Worm (Caenorhabditis elegans) whole organism, mixed stage, embryonic: Measurements from ENCODE around the gene C29E4.13.

Experiments
- M03D4.4 ChIP-seq: sonication (generic microtip); optimal IDR thresholded peaks from 2 replicates; lab custom pipeline; 2017; ENCODE audit warnings: mild to moderate bottlenecking, missing genetic modification characterization, missing compliant biosample characterization
- blmp-1 ChIP-seq: fragments of 150-350 bp; optimal IDR thresholded peaks from 2 replicates; lab custom pipeline; 2014; ENCODE audit warnings: missing biosample characterization, missing genetic modification characterization
- ceh-39 ChIP-seq: fragments of 150-350 bp; optimal IDR thresholded peaks from 2 replicates; lab custom pipeline; 2014; ENCODE audit warnings: missing biosample characterization, missing genetic modification characterization
- ceh-43 ChIP-seq: fragments of 200-800 bp; sonication (Bioruptor generic); optimal IDR thresholded peaks from 2 replicates; lab custom pipeline; 2018; ENCODE audit warnings: mild to moderate bottlenecking, missing genetic modification characterization, moderate library complexity, missing compliant biosample characterization
- ceh-83 ChIP-seq: fragments of 200-800 bp; sonication (Bioruptor generic); optimal IDR thresholded peaks from 2 replicates; lab custom pipeline; 2018; ENCODE audit warnings: mild to moderate bottlenecking, missing genetic modification characterization, missing compliant biosample characterization
- ces-1 ChIP-seq: fragments of 150-350 bp; optimal IDR thresholded peaks from 2 replicates; lab custom pipeline; 2014; ENCODE audit warnings: missing biosample characterization, missing genetic modification reagents, missing genetic modification characterization
- cnd-1 ChIP-seq: fragments of 200-800 bp; sonication (Bioruptor generic); optimal IDR thresholded peaks from 2 replicates; lab custom pipeline; 2018; ENCODE audit warnings: mild to moderate bottlenecking, missing genetic modification characterization, missing compliant biosample characterization
- drap-1 ChIP-seq: fragments of 200-800 bp; sonication (Bioruptor generic); optimal IDR thresholded peaks from 3 replicates; lab custom pipeline; 2018; ENCODE audit warnings: mild to moderate bottlenecking, missing genetic modification characterization, missing compliant biosample characterization
- elt-1 ChIP-seq: sonication (generic microtip); optimal IDR thresholded peaks from 2 replicates; lab custom pipeline; 2017; ENCODE audit warnings: missing genetic modification characterization, mild to moderate bottlenecking, missing compliant biosample characterization, antibody characterized with exemption, moderate library complexity, borderline replicate concordance; ENCODE audit not compliant: insufficient read depth
- elt-3 ChIP-seq: fragments of 150-350 bp; optimal IDR thresholded peaks from 2 replicates; lab custom pipeline; 2014; ENCODE audit warnings: missing biosample characterization, missing genetic modification characterization
- flh-1 ChIP-seq: fragments of 200-800 bp; sonication (Bioruptor generic); optimal IDR thresholded peaks from 2 replicates; lab custom pipeline; 2018; ENCODE audit warnings: mild to moderate bottlenecking, missing genetic modification characterization, moderate library complexity, missing compliant biosample characterization
- ham-2 ChIP-seq: fragments of 200-800 bp; sonication (Bioruptor generic); optimal IDR thresholded peaks from 2 replicates; lab custom pipeline; 2018; ENCODE audit warnings: mild to moderate bottlenecking, missing genetic modification characterization, missing compliant biosample characterization
- hlh-1 ChIP-seq: fragments of 150-350 bp; optimal IDR thresholded peaks from 2 replicates; lab custom pipeline; 2014; ENCODE audit warnings: missing biosample characterization, missing genetic modification reagents, missing genetic modification characterization
- lin-13 ChIP-seq: fragments of 150-350 bp; optimal IDR thresholded peaks from 2 replicates; lab custom pipeline; 2014; ENCODE audit warnings: missing biosample characterization, missing genetic modification characterization
- lsy-2 ChIP-seq: fragments of 150-350 bp; optimal IDR thresholded peaks from 2 replicates; lab custom pipeline; 2014; ENCODE audit warnings: missing biosample characterization, missing genetic modification characterization
- mab-5 ChIP-seq: fragments of 150-350 bp; optimal IDR thresholded peaks from 2 replicates; lab custom pipeline; 2014; ENCODE audit warnings: missing biosample characterization, missing genetic modification characterization
- mep-1 ChIP-seq: fragments of 150-350 bp; optimal IDR thresholded peaks from 2 replicates; lab custom pipeline; 2017; ENCODE audit warnings: missing biosample characterization, missing genetic modification reagents, missing genetic modification characterization, inconsistent platforms
- mls-2 ChIP-seq: sonication (generic microtip); optimal IDR thresholded peaks from 2 replicates; lab custom pipeline; 2016; ENCODE audit warnings: mild to moderate bottlenecking, missing genetic modification characterization, moderate library complexity, missing compliant biosample characterization
- nhr-12 ChIP-seq: fragments of 150-350 bp; optimal IDR thresholded peaks from 2 replicates; lab custom pipeline; 2014; ENCODE audit warnings: missing biosample characterization, missing genetic modification characterization
- nhr-2 ChIP-seq: fragments of 150-350 bp; optimal IDR thresholded peaks from 2 replicates; lab custom pipeline; 2014; ENCODE audit warnings: missing biosample characterization, missing genetic modification characterization
- nhr-237 ChIP-seq: fragments of 150-350 bp; optimal IDR thresholded peaks from 2 replicates; lab custom pipeline; 2014; ENCODE audit warnings: missing biosample characterization, missing genetic modification characterization
- nhr-28 ChIP-seq: fragments of 150-350 bp; optimal IDR thresholded peaks from 2 replicates; lab custom pipeline; 2014; ENCODE audit warnings: missing biosample characterization, missing genetic modification characterization
- nhr-76 ChIP-seq: sonication (generic microtip); optimal IDR thresholded peaks from 2 replicates; lab custom pipeline; 2017; ENCODE audit warnings: missing biosample characterization, missing genetic modification characterization
- sem-2 ChIP-seq: fragments of 200-800 bp; sonication (Bioruptor generic); optimal IDR thresholded peaks from 2 replicates; lab custom pipeline; 2018; ENCODE audit warnings: mild to moderate bottlenecking, missing genetic modification characterization, missing compliant biosample characterization
- sptf-1 ChIP-seq: sonication (generic microtip); optimal IDR thresholded peaks from 2 replicates; lab custom pipeline; 2017; ENCODE audit warnings: mild to moderate bottlenecking, missing genetic modification characterization, moderate library complexity, missing compliant biosample characterization
- tbx-8 ChIP-seq: fragments of 200-800 bp; sonication (Bioruptor generic); optimal IDR thresholded peaks from 2 replicates; lab custom pipeline; 2018; ENCODE audit warnings: mild to moderate bottlenecking, missing genetic modification characterization, moderate library complexity, missing compliant biosample characterization
- unc-120 ChIP-seq: sonication (generic microtip); optimal IDR thresholded peaks from 2 replicates; lab custom pipeline; 2017; ENCODE audit warnings: missing genetic modification characterization, missing compliant biosample characterization; ENCODE audit not compliant: poor library complexity, severe bottlenecking
- unc-62 ChIP-seq: fragments of 150-350 bp; optimal IDR thresholded peaks from 2 replicates; lab custom pipeline; 2014; ENCODE audit warnings: missing biosample characterization, missing genetic modification reagents, missing genetic modification characterization
- zip-8 ChIP-seq: fragments of 150-350 bp; optimal IDR thresholded peaks from 2 replicates; lab custom pipeline; 2014; ENCODE audit warnings: missing biosample characterization, missing genetic modification characterization

The C29E4.13 gene

ce11 chrIII:7917667-7918066, 10.8 kb downstream of the C29E4.13 start, which contains the start of gene gly-3:
TSS of gene gly-3 (minus strand) at chrIII:7917767.
- TF ChIP-seq ces-1 (GFP tag; lab: Kevin White, UChicago) (no peak), mep-1 (tag; lab: Kevin White, UChicago) (no peak), tbx-8 (GFP tag; lab: Kevin White, UChicago) (no peak), blmp-1 (no peak), ceh-39 (tag; lab: Kevin White, UChicago) (no peak), flh-1 (GFP tag; lab: Kevin White, UChicago) (no peak), elt-1 (no peak), mab-5 (tag; lab: Kevin White, UChicago) (no peak), unc-120 (no peak), nhr-76 (no peak), mls-2 (tag; lab: Kevin White, UChicago) (no peak), nhr-28 (tag; lab: Kevin White, UChicago) (no peak), ham-2 (GFP tag; lab: Kevin White, UChicago) (no peak), cnd-1 (tag; lab: Kevin White, UChicago) (no peak), ceh-43 (GFP tag; lab: Kevin White, UChicago) (no peak)

DNA sequence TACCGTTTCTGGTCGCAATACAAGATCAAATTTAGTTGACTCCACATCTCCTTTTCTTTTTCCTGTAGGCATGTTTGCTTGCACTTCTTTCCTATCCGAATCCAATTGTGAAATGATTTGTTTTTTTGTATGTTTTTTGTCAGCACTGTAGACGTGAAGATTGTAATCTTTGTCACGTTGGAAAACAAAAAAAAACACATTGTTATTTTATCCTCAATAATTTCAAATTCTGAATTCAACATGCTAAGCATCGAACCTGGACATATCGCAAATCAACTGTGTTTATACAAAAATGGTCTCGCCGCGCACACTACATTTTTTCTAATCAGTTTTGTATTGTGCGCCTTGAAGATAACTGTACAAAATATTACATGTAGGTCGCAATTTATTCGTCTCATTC, 15.0 kb downstream of the C29E4.13 start, which contains the start of gene ZK688.12:
Gene ZK688.12 (minus strand): TSS at position 101 of the 400 bp plus-strand sequence.
- no peak for TF ChIP-seq mls-2 (tag; lab: Kevin White, UChicago)
- TF ChIP-seq, all 35 proteins: peak for 0

- TF ChIP-seq cnd-1 (tag; lab: Kevin White, UChicago) = no peak
- peak; percentile 12 for TF ChIP-seq unc-62 (GFP tag; lab: Kevin White, UChicago)
- peak; percentile 61 for TF ChIP-seq ceh-39 (tag; lab: Kevin White, UChicago)
- TF ChIP-seq nhr-2 (tag; lab: Kevin White, UChicago) = peak; percentile 51
- no peak for TF ChIP-seq nhr-28 (tag; lab: Kevin White, UChicago)
Observed at ce11 chrIII:7911621-7912020, 16.9 kb downstream of the C29E4.13 start, which contains the start of gene ZK688.7. TSS of gene ZK688.7 (minus strand) at chrIII:7911634.

- TF ChIP-seq lin-13 (tag; lab: Kevin White, UChicago) = no peak
- no peak for TF ChIP-seq mab-5 (tag; lab: Kevin White, UChicago)
- no peak for TF ChIP-seq tbx-8 (GFP tag; lab: Kevin White, UChicago)
- no peak for TF ChIP-seq lsy-2 (tag; lab: Kevin White, UChicago)
- TF ChIP-seq elt-3 (tag; lab: Kevin White, UChicago) = no peak
- TF ChIP-seq cnd-1 (tag; lab: Kevin White, UChicago) = no peak
- TF ChIP-seq sptf-1 (tag; lab: Kevin White, UChicago) = no peak
- TF ChIP-seq ham-2 (GFP tag; lab: Kevin White, UChicago) = no peak
- TF ChIP-seq zip-8 (tag; lab: Kevin White, UChicago) = no peak
- no peak for TF ChIP-seq blmp-1
Observed at ce11 chrIII:7909263-7909662, 19.3 kb downstream of the C29E4.13 start, which contains the start of gene ZK688.1. TSS of gene ZK688.1 (plus strand) at chrIII:7909563.

DNA sequence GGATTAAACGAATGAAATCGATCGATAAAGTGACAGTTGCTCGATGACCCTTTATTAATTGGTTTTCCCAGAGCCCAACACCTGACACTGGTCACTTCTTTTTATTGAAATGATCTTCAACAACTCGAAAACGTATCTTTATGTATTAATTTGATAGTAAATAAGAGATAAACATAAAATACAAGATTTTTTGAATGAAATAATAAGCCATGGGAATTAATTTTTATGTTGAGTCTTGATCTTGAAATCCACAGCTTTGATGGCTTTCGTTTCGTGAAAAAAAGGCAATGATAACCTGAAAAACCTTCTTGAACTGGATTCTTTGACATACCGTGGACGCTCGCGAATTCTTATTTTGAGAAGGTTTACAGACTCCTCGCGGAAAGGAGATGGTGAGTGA, 21.0 kb downstream of the C29E4.13 start, which contains the start of gene pcp-5:
Gene pcp-5 (minus strand): TSS at position 101 of the 400 bp plus-strand sequence.
- peak; percentile 28 for TF ChIP-seq unc-62 (GFP tag; lab: Kevin White, UChicago)
- TF ChIP-seq nhr-12 (tag; lab: Kevin White, UChicago) = no peak
- TF ChIP-seq ceh-39 (tag; lab: Kevin White, UChicago) = peak; percentile 45
- TF ChIP-seq nhr-28 (tag; lab: Kevin White, UChicago) = no peak
- TF ChIP-seq nhr-237 = no peak
- TF ChIP-seq mls-2 (tag; lab: Kevin White, UChicago) = no peak
- peak; percentile 83 for TF ChIP-seq hlh-1
- no peak for TF ChIP-seq ham-2 (GFP tag; lab: Kevin White, UChicago)

DNA sequence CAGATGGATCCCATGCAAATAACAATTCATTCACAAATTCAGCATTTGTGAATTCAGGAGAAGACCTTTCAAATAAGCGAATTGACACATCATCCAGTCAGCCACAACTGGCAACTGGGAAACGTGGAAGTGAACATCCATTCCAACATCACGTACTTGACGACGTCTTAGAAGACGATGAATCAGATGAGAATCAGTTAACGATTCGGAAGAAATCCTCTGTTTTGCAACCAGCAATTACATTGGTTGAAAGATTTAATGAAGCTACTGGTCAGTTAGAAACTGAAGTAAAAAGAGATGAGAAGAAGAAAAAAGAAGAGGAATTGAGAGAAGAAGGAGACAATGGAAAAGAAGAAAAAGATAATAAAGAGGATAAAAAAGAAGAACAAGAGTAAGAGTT, 25.1 kb downstream of the C29E4.13 start:
- TF ChIP-seq ham-2 (GFP tag; lab: Kevin White, UChicago) (no peak), hlh-1 (no peak), nhr-28 (tag; lab: Kevin White, UChicago) (no peak), sem-2 (GFP tag; lab: Kevin White, UChicago) (no peak), cnd-1 (tag; lab: Kevin White, UChicago) (no peak)

DNA sequence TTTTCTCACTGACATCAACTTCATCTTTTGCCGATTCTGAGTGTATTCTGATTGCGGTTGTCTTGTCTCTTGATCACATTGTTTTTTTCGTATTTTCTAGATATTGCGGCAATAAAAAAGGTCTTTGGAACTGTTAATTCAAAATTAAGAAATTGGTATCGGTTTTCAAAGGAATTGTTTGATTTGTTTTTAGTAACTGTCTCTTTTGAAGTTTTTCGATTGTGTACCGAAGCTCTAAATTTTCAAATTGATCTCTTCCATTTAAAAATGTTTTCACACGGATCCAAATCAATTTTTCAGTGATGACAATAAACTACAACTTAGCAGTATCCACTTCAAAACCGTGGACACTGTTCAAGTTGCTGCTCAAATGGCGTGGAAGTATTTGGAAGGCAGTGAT, 27.8 kb downstream of the C29E4.13 start, which contains the start of gene best-24:
Gene best-24 (plus strand): TSS at position 301 of the 400 bp plus-strand sequence.
- TF ChIP-seq nhr-237 (no peak), lsy-2 (tag; lab: Kevin White, UChicago) (no peak), drap-1 (GFP tag; lab: Kevin White, UChicago) (no peak), M03D4.4 (tag; lab: Kevin White, UChicago) (no peak), tbx-8 (GFP tag; lab: Kevin White, UChicago) (no peak), unc-120 (no peak), nhr-12 (tag; lab: Kevin White, UChicago) (no peak), ceh-83 (GFP tag; lab: Kevin White, UChicago) (no peak), zip-8 (tag; lab: Kevin White, UChicago) (no peak), blmp-1 (no peak), mls-2 (tag; lab: Kevin White, UChicago) (no peak), flh-1 (GFP tag; lab: Kevin White, UChicago) (no peak), ces-1 (GFP tag; lab: Kevin White, UChicago) (no peak)
- TF ChIP-seq, all 35 proteins: peak for 0
